Worm (Caenorhabditis elegans) whole organism, early embryonic: ENCODE data around the gene nspg-11.

Experiments used
- B0310.2 ChIP-seq: sonication (generic microtip); optimal IDR thresholded peaks from 2 replicates; lab custom pipeline; 2016; ENCODE audit warnings: mild to moderate bottlenecking, missing genetic modification characterization, missing compliant biosample characterization
- F13C5.2 ChIP-seq: sonication (generic microtip); optimal IDR thresholded peaks from 2 replicates; lab custom pipeline; 2017; ENCODE audit warnings: mild to moderate bottlenecking, missing genetic modification characterization, inconsistent platforms, missing compliant biosample characterization
- aly-1 ChIP-seq: sonication (generic microtip); optimal IDR thresholded peaks from 2 replicates; lab custom pipeline; 2016; ENCODE audit warnings: missing genetic modification characterization, missing compliant biosample characterization
- ama-1 ChIP-seq: fragments of 150-350 bp; optimal IDR thresholded peaks from 2 replicates; lab custom pipeline; 2014
- ceh-13 ChIP-seq: fragments of 200-800 bp; sonication (Bioruptor generic); optimal IDR thresholded peaks from 2 replicates; lab custom pipeline; 2018; ENCODE audit warnings: mild to moderate bottlenecking, missing genetic modification characterization, missing compliant biosample characterization
- ceh-36 ChIP-seq: sonication (generic microtip); optimal IDR thresholded peaks from 2 replicates; lab custom pipeline; 2016; ENCODE audit warnings: missing genetic modification characterization, inconsistent platforms, missing compliant biosample characterization
- ets-7 ChIP-seq: sonication (generic microtip); optimal IDR thresholded peaks from 2 replicates; lab custom pipeline; 2016; ENCODE audit warnings: missing genotype, missing genetic modification characterization, missing compliant biosample characterization
- flt-1 ChIP-seq: fragments of 200-800 bp; sonication (Bioruptor generic); IDR thresholded peaks from 2 replicates; pipeline ENCODE4 v1.3.6; 2022; ENCODE audit warnings: missing genetic modification characterization, missing compliant biosample characterization
- hmbx-1 ChIP-seq: sonication (generic microtip); optimal IDR thresholded peaks from 2 replicates; lab custom pipeline; 2016; ENCODE audit warnings: mild to moderate bottlenecking, missing genetic modification characterization, missing compliant biosample characterization
- hmg-4 ChIP-seq: fragments of 200-800 bp; sonication (Bioruptor generic); optimal IDR thresholded peaks from 2 replicates; lab custom pipeline; 2018; ENCODE audit warnings: mild to moderate bottlenecking, missing genetic modification characterization, missing compliant biosample characterization
- hnd-1 ChIP-seq: sonication (generic microtip); optimal IDR thresholded peaks from 2 replicates; lab custom pipeline; 2016; ENCODE audit warnings: missing genetic modification characterization, missing compliant biosample characterization
- pes-1 ChIP-seq: fragments of 200-800 bp; sonication (Bioruptor generic); IDR thresholded peaks from 2 replicates; pipeline ENCODE4 v1.3.6; 2022; ENCODE audit warnings: missing genetic modification reagents, missing genetic modification characterization, missing compliant biosample characterization
- scrt-1 ChIP-seq: fragments of 200-800 bp; sonication (Bioruptor generic); IDR thresholded peaks from 2 replicates; pipeline ENCODE4 v1.3.6; 2022; ENCODE audit warnings: missing genetic modification characterization, missing compliant biosample characterization
- sea-1 ChIP-seq: fragments of 200-800 bp; sonication (Bioruptor generic); conservative IDR thresholded peaks from 2 replicates; pipeline ENCODE4 v1.3.6; 2022; ENCODE audit warnings: missing genetic modification characterization, missing compliant biosample characterization
- tbx-11 ChIP-seq: fragments of 200-800 bp; sonication (Bioruptor generic); IDR thresholded peaks from 2 replicates; pipeline ENCODE4 v1.3.6; 2022; ENCODE audit warnings: missing genetic modification characterization, missing compliant biosample characterization
- tbx-37 ChIP-seq: fragments of 200-800 bp; sonication (Bioruptor generic); conservative IDR thresholded peaks from 2 replicates; pipeline ENCODE4 v1.3.6; 2022; ENCODE audit warnings: missing genetic modification reagents, missing genetic modification characterization, missing compliant biosample characterization
- tra-4 ChIP-seq: sonication (generic microtip); optimal IDR thresholded peaks from 2 replicates; lab custom pipeline; 2017; ENCODE audit warnings: missing genetic modification characterization, missing compliant biosample characterization

Gene nspg-11

DNA sequence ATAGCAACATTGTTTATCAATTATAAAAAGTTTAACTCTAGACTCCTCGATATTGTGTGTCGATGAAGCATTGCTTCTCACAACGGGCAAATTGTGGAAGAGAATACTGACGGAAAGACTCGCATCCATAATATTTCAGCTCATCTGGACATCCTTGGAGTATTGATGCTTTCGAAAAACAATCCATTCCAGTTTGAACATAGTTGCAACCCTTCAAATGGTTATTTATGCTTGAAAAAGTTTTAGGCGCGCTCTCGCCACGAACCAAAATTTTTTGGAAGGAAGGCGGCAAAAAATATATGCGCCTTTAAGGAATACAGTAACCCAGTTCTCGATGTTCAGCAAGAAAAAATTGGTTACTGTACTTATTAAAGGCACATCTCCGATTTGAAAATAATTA is 1.4 kb downstream of the nspg-11 start:
- TF ChIP-seq ceh-13 (GFP tag; lab: Kevin White, UChicago) (no peak), scrt-1 (GFP tag; lab: Robert Waterston, UW) (no peak), sea-1 (GFP tag; lab: Robert Waterston, UW) (no peak), pes-1 (GFP tag; lab: Robert Waterston, UW) (no peak), ceh-36 (no peak), B0310.2 (tag; lab: Kevin White, UChicago) (no peak), ama-1 (lab: Kevin White, UChicago) (no peak), aly-1 (no peak), hnd-1 (tag; lab: Kevin White, UChicago) (no peak), hmg-4 (GFP tag; lab: Kevin White, UChicago) (no peak), ets-7 (tag; lab: Kevin White, UChicago) (no peak), tbx-11 (no peak), tra-4 (tag; lab: Kevin White, UChicago) (no peak), flt-1 (GFP tag; lab: Robert Waterston, UW) (no peak), F13C5.2 (tag; lab: Kevin White, UChicago) (no peak), tbx-37 (GFP tag; lab: Robert Waterston, UW) (no peak), hmbx-1 (tag; lab: Kevin White, UChicago) (no peak)

ce11 chrIV:9321039-9321851 is 2.6 kb downstream of the nspg-11 start, which contains the start of the genes F49C12.12 and vha-17:
F49C12.12 (minus strand) TSS chrIV:9321089.
vha-17 (plus strand) TSS chrIV:9321801.
- no peak for TF ChIP-seq ets-7 (tag; lab: Kevin White, UChicago)
- no peak for TF ChIP-seq tbx-37 (GFP tag; lab: Robert Waterston, UW)
- TF ChIP-seq F13C5.2 (tag; lab: Kevin White, UChicago): no peak
- no peak for TF ChIP-seq hnd-1 (tag; lab: Kevin White, UChicago)
- no peak for TF ChIP-seq tbx-11
- no peak for TF ChIP-seq tra-4 (tag; lab: Kevin White, UChicago)
- TF ChIP-seq hmbx-1 (tag; lab: Kevin White, UChicago): no peak
- no peak for TF ChIP-seq hmg-4 (GFP tag; lab: Kevin White, UChicago)
- TF ChIP-seq ceh-13 (GFP tag; lab: Kevin White, UChicago): no peak
- TF ChIP-seq ama-1 (lab: Kevin White, UChicago): no peak
- no peak for TF ChIP-seq aly-1
- TF ChIP-seq flt-1 (GFP tag; lab: Robert Waterston, UW): no peak
- no peak for TF ChIP-seq pes-1 (GFP tag; lab: Robert Waterston, UW)
- no peak for TF ChIP-seq ceh-36
- no peak for TF ChIP-seq sea-1 (GFP tag; lab: Robert Waterston, UW)
- no peak for TF ChIP-seq B0310.2 (tag; lab: Kevin White, UChicago)

DNA sequence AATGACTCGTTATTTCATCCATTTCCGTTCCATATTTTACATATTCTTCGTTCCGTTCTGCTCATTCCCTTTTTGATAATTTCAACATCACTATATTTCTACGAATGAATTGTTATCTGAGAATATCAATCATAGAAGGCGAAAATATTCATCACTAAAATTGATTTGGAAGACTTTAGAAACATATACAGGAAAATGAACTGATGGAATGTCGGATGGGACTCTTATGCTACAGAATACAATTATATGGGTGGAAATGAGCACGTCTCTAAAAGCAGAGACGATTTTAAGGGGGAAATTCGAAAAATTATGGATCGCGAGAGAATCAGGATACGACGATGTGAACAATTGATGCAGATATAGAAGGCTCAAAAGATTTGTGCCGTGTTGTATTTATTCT is 3.9 kb downstream of the nspg-11 start:
- no peak for TF ChIP-seq ama-1 (lab: Kevin White, UChicago)

DNA sequence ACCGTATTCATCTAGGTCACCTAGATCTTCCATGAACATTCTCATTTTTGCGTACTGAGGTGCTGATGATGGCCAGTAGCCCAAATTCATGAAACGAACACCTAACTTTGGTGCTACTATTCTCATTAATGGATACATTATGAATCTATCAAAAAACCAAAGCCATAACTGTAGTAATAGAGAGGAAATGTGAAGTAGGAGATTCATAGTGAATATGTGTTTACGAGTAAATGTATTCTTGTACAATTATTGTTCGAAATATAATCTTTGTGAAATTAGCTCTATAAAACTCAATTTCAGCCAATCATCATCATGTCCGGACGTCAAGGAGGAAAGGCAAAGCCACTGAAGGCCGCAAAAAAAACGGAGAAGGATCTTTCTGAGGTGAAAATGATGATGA is 4.8 kb downstream of the nspg-11 start, which contains the start of the genes F49C12.11 and nemt-1:
TSS of gene F49C12.11 (plus strand) at position 301 of the 400 bp plus-strand sequence.
TSS of gene nemt-1 (minus strand) at position 360 of the 400 bp plus-strand sequence.
- no peak for TF ChIP-seq pes-1 (GFP tag; lab: Robert Waterston, UW)
- TF ChIP-seq ets-7 (tag; lab: Kevin White, UChicago): no peak
- no peak for TF ChIP-seq B0310.2 (tag; lab: Kevin White, UChicago)

- TF ChIP-seq ceh-13 (GFP tag; lab: Kevin White, UChicago) (no peak), scrt-1 (GFP tag; lab: Robert Waterston, UW) (no peak), B0310.2 (tag; lab: Kevin White, UChicago) (no peak), tra-4 (tag; lab: Kevin White, UChicago) (no peak), F13C5.2 (tag; lab: Kevin White, UChicago) (no peak), aly-1 (no peak), pes-1 (GFP tag; lab: Robert Waterston, UW) (no peak), hnd-1 (tag; lab: Kevin White, UChicago) (no peak), tbx-37 (GFP tag; lab: Robert Waterston, UW) (no peak), flt-1 (GFP tag; lab: Robert Waterston, UW) (no peak), ets-7 (tag; lab: Kevin White, UChicago) (no peak), ama-1 (lab: Kevin White, UChicago) (no peak), tbx-11 (no peak), ceh-36 (no peak), hmg-4 (GFP tag; lab: Kevin White, UChicago) (no peak), sea-1 (GFP tag; lab: Robert Waterston, UW) (no peak)
These were observed 5.7 kb downstream of the nspg-11 start for ce11 chrIV:9318147-9318546.

ce11 chrIV:9316068-9316681 is 7.7 kb downstream of the nspg-11 start, which contains the start of the genes F49C12.9 and rpn-7:
F49C12.9 (minus strand) TSS chrIV:9316215.
rpn-7 (plus strand) TSS chrIV:9316631.
- TF ChIP-seq sea-1 (GFP tag; lab: Robert Waterston, UW) (peak; percentile 68), hmg-4 (GFP tag; lab: Kevin White, UChicago) (no peak), ceh-36 (peak; percentile 58), tbx-11 (peak; percentile 62; the same call in 1 of the 2 replicates), ets-7 (tag; lab: Kevin White, UChicago) (peak; percentile 63), tra-4 (tag; lab: Kevin White, UChicago) (no peak), aly-1 (peak; percentile 38), F13C5.2 (tag; lab: Kevin White, UChicago) (peak; percentile 91), pes-1 (GFP tag; lab: Robert Waterston, UW) (no peak; the same call in 1 of the 2 replicates), tbx-37 (GFP tag; lab: Robert Waterston, UW) (peak; percentile 43; the same call in 1 of the 2 replicates), ceh-13 (GFP tag; lab: Kevin White, UChicago) (peak; percentile 15), scrt-1 (GFP tag; lab: Robert Waterston, UW) (peak; percentile 65; the same call in 1 of the 2 replicates)
